Fruit fly (Drosophila melanogaster) whole organism, embryonic: Measurements from ENCODE around the gene Glos.

Source experiments
- ATbp ChIP-seq: fragments of 200-800 bp; sonication (Bioruptor generic); optimal IDR thresholded peaks from 2 replicates; lab custom pipeline; 2017; ENCODE audit warnings: missing biosample characterization, mild to moderate bottlenecking, missing genetic modification characterization, missing genetic modification reagents
- Asciz ChIP-seq: fragments of 200-800 bp; sonication (Bioruptor generic); optimal IDR thresholded peaks from 2 replicates; lab custom pipeline; 2017; ENCODE audit warnings: missing biosample characterization, mild to moderate bottlenecking, missing genetic modification characterization, missing genetic modification reagents
- Atf-2 ChIP-seq: fragments of 200-800 bp; sonication (Bioruptor generic); optimal IDR thresholded peaks from 2 replicates; lab custom pipeline; 2016; ENCODE audit warnings: missing biosample characterization, missing genetic modification characterization
- Blimp-1 ChIP-seq: fragments of 200-800 bp; sonication (Bioruptor generic); optimal IDR thresholded peaks from 3 replicates; lab custom pipeline; 2018; ENCODE audit warnings: missing biosample characterization, missing genetic modification characterization, mild to moderate bottlenecking, moderate library complexity, missing genetic modification reagents
- CG10959 ChIP-seq: fragments of 200-800 bp; sonication (Bioruptor generic); IDR thresholded peaks from 2 replicates; pipeline ENCODE4 v1.3.6; 2022; ENCODE audit warnings: missing biosample characterization, missing genetic modification characterization
- CG12744 ChIP-seq: fragments of 200-800 bp; sonication (Bioruptor generic); optimal IDR thresholded peaks from 2 replicates; lab custom pipeline; 2016; ENCODE audit warnings: missing biosample characterization, missing genetic modification characterization
- CG17829 ChIP-seq: fragments of 200-800 bp; optimal IDR thresholded peaks from 2 replicates; lab custom pipeline; 2019; ENCODE audit warnings: missing biosample characterization, mild to moderate bottlenecking, missing genetic modification characterization, moderate library complexity
- CG18262 ChIP-seq: fragments of 200-800 bp; optimal IDR thresholded peaks from 3 replicates; lab custom pipeline; 2019; ENCODE audit warnings: missing biosample characterization, mild to moderate bottlenecking, missing genetic modification characterization, moderate library complexity
- CG2712 ChIP-seq: fragments of 200-800 bp; optimal IDR thresholded peaks from 3 replicates; lab custom pipeline; 2019; ENCODE audit warnings: missing biosample characterization, mild to moderate bottlenecking, missing genetic modification characterization, moderate library complexity
- CG30431 ChIP-seq: fragments of 200-800 bp; sonication (Bioruptor generic); optimal IDR thresholded peaks from 2 replicates; lab custom pipeline; 2017; ENCODE audit warnings: missing biosample characterization, missing genetic modification characterization
- CG3838 ChIP-seq: fragments of 200-800 bp; sonication (Bioruptor generic); optimal IDR thresholded peaks from 3 replicates; lab custom pipeline; 2016; ENCODE audit warnings: missing biosample characterization, missing genetic modification characterization
- CG4617 ChIP-seq: fragments of 200-800 bp; sonication (Bioruptor generic); optimal IDR thresholded peaks from 3 replicates; lab custom pipeline; 2016; ENCODE audit warnings: missing biosample characterization, missing genetic modification characterization, borderline replicate concordance
- CG6683 ChIP-seq: fragments of 200-800 bp; sonication (Bioruptor generic); optimal IDR thresholded peaks from 2 replicates; lab custom pipeline; 2017; ENCODE audit warnings: missing biosample characterization, mild to moderate bottlenecking, missing genetic modification characterization, missing genetic modification reagents
- CG6689 ChIP-seq: fragments of 200-800 bp; sonication (Bioruptor generic); IDR thresholded peaks from 2 replicates; pipeline ENCODE4 v1.3.6; 2022; ENCODE audit warnings: missing biosample characterization, missing genetic modification characterization
- CG7839 ChIP-seq: fragments of 200-800 bp; sonication (Bioruptor generic); optimal IDR thresholded peaks from 3 replicates; lab custom pipeline; 2018; ENCODE audit warnings: missing biosample characterization, mild to moderate bottlenecking, missing genetic modification characterization, moderate library complexity
- CG7963 ChIP-seq: fragments of 200-800 bp; sonication (Bioruptor generic); IDR thresholded peaks from 3 replicates; pipeline ENCODE4 v1.3.6; 2022; ENCODE audit warnings: missing biosample characterization, missing genetic modification characterization; ENCODE audit not compliant: partially characterized antibody
- CG8359 ChIP-seq: fragments of 200-800 bp; sonication (Bioruptor generic); optimal IDR thresholded peaks from 2 replicates; lab custom pipeline; 2017; ENCODE audit warnings: missing biosample characterization, mild to moderate bottlenecking, missing genetic modification characterization, borderline replicate concordance
- CG8924 ChIP-seq: fragments of 200-800 bp; optimal IDR thresholded peaks from 3 replicates; lab custom pipeline; 2019; ENCODE audit warnings: missing biosample characterization, mild to moderate bottlenecking, missing genetic modification characterization, moderate library complexity
- CoRest ChIP-seq: fragments of 200-800 bp; sonication (Bioruptor generic); optimal IDR thresholded peaks from 3 replicates; lab custom pipeline; 2018; ENCODE audit warnings: missing biosample characterization, mild to moderate bottlenecking, missing genetic modification characterization, moderate library complexity
- Drgx ChIP-seq: fragments of 200-800 bp; sonication (Bioruptor generic); IDR thresholded peaks from 2 replicates; pipeline ENCODE4 v1.3.6; 2022; ENCODE audit warnings: missing biosample characterization, missing genetic modification characterization
- Ets65A ChIP-seq: fragments of 200-800 bp; sonication (Bioruptor generic); peaks from one replicate; lab custom pipeline; 2016; ENCODE audit warnings: missing biosample characterization, missing genetic modification characterization
- MESR4 ChIP-seq: fragments of 200-800 bp; sonication (Bioruptor generic); optimal IDR thresholded peaks from 2 replicates; lab custom pipeline; 2018; ENCODE audit warnings: missing biosample characterization, mild to moderate bottlenecking, missing genetic modification characterization, moderate library complexity
- Mad ChIP-seq: fragments of 200-800 bp; sonication (Bioruptor generic); optimal IDR thresholded peaks from 2 replicates; lab custom pipeline; 2016; ENCODE audit warnings: missing biosample characterization, missing genetic modification characterization
- Meics ChIP-seq: fragments of 200-800 bp; sonication (Bioruptor generic); optimal IDR thresholded peaks from 2 replicates; lab custom pipeline; 2017; ENCODE audit warnings: missing biosample characterization, mild to moderate bottlenecking, missing genetic modification characterization
- NfI ChIP-seq: fragments of 200-800 bp; sonication (Bioruptor generic); optimal IDR thresholded peaks from 3 replicates; lab custom pipeline; 2018; ENCODE audit warnings: missing biosample characterization, mild to moderate bottlenecking, missing genetic modification characterization, moderate library complexity
- Oli ChIP-seq: fragments of 200-800 bp; sonication (Bioruptor generic); optimal IDR thresholded peaks from 2 replicates; lab custom pipeline; 2018; ENCODE audit warnings: missing biosample characterization, mild to moderate bottlenecking, missing genetic modification characterization, moderate library complexity
- Opbp ChIP-seq: fragments of 200-800 bp; sonication (Bioruptor generic); IDR thresholded peaks from 3 replicates; pipeline ENCODE4 v1.3.6; 2022; ENCODE audit warnings: missing biosample characterization, missing genetic modification characterization; ENCODE audit not compliant: partially characterized antibody
- Ptx1 ChIP-seq: fragments of 200-800 bp; sonication (Bioruptor generic); IDR thresholded peaks from 2 replicates; pipeline ENCODE4 v1.3.6; 2022; ENCODE audit warnings: missing biosample characterization, missing genetic modification characterization
- Sin3A ChIP-seq: fragments of >200 bp; optimal IDR thresholded peaks from 2 replicates; lab custom pipeline; 2018
- Ssrp ChIP-seq: fragments of 200-800 bp; sonication (Bioruptor generic); optimal IDR thresholded peaks from 2 replicates; lab custom pipeline; 2018; ENCODE audit warnings: missing biosample characterization, mild to moderate bottlenecking, missing genetic modification characterization, moderate library complexity
- ara ChIP-seq: fragments of 200-800 bp; sonication (Bioruptor generic); IDR thresholded peaks from 2 replicates; pipeline ENCODE4 v1.3.6; 2022; ENCODE audit warnings: missing biosample characterization, missing genetic modification characterization
- bbx ChIP-seq: fragments of 200-800 bp; sonication (Bioruptor generic); IDR thresholded peaks from 2 replicates; pipeline ENCODE4 v1.3.6; 2022; ENCODE audit warnings: missing biosample characterization, missing genetic modification characterization; ENCODE audit not compliant: partially characterized antibody
- bsh ChIP-seq, 2 experiments: fragments of 200-800 bp; sonication (Bioruptor generic); optimal IDR thresholded peaks; 2 replicates each; lab custom pipeline; 2017 to 2018; ENCODE audit warnings: mild to moderate bottlenecking in 2 of 2, missing biosample characterization in 2 of 2, missing genetic modification characterization in 2 of 2, moderate library complexity in 1 of 2
- chn ChIP-seq: fragments of 200-800 bp; sonication (Bioruptor generic); optimal IDR thresholded peaks from 2 replicates; lab custom pipeline; 2016; ENCODE audit warnings: missing biosample characterization, missing genetic modification characterization
- ems ChIP-seq: fragments of 200-800 bp; sonication (Bioruptor generic); optimal IDR thresholded peaks from 3 replicates; lab custom pipeline; 2016; ENCODE audit warnings: missing biosample characterization, missing genetic modification characterization
- fd96Cb ChIP-seq: fragments of 200-800 bp; sonication (Bioruptor generic); optimal IDR thresholded peaks from 2 replicates; lab custom pipeline; 2018; ENCODE audit warnings: missing biosample characterization, mild to moderate bottlenecking, missing genetic modification characterization, moderate library complexity
- gem ChIP-seq: fragments of 200-800 bp; sonication (Bioruptor generic); optimal IDR thresholded peaks from 2 replicates; lab custom pipeline; 2019; ENCODE audit warnings: missing biosample characterization, mild to moderate bottlenecking, missing genetic modification characterization, moderate library complexity
- grau ChIP-seq: fragments of 200-800 bp; optimal IDR thresholded peaks from 3 replicates; lab custom pipeline; 2019; ENCODE audit warnings: missing biosample characterization, mild to moderate bottlenecking, missing genetic modification characterization, moderate library complexity
- gro ChIP-seq: fragments of 200-800 bp; sonication (Bioruptor generic); optimal IDR thresholded peaks from 2 replicates; lab custom pipeline; 2016; ENCODE audit warnings: missing biosample characterization, missing genetic modification characterization
- gsb ChIP-seq: fragments of 200-800 bp; sonication (Bioruptor generic); IDR thresholded peaks from 2 replicates; pipeline ENCODE4 v1.3.6; 2022; ENCODE audit warnings: missing biosample characterization, missing genetic modification characterization
- hkb ChIP-seq, 2 experiments: fragments of 200-800 bp in 1 of 2; fragments of >200 bp in 1 of 2; sonication (Bioruptor generic) in 1 of 2; IDR thresholded peaks in 1 of 2; optimal IDR thresholded peaks in 1 of 2; 2 replicates each; pipeline versions ENCODE4 v1.3.6 to Lab custom; 2017 to 2022; ENCODE audit warnings: missing biosample characterization in 1 of 2, missing genetic modification characterization in 1 of 2
- nmo ChIP-seq: fragments of 200-800 bp; sonication (Bioruptor generic); optimal IDR thresholded peaks from 2 replicates; lab custom pipeline; 2018; ENCODE audit warnings: missing biosample characterization, mild to moderate bottlenecking, missing genetic modification characterization, moderate library complexity
- prd ChIP-seq, 3 experiments: fragments of >200 bp in 2 of 3; fragments of 200-800 bp in 1 of 3; sonication (Bioruptor generic) in 1 of 3; optimal IDR thresholded peaks in 2 of 3; IDR thresholded peaks in 1 of 3; 2 replicates in 2 of 3; 3 replicates in 1 of 3; pipeline versions ENCODE4 v1.3.6 to Lab custom; 2017 to 2022; ENCODE audit warnings: missing biosample characterization in 1 of 3, missing genetic modification characterization in 1 of 3
- ranshi ChIP-seq: fragments of 200-800 bp; sonication (Bioruptor generic); IDR thresholded peaks from 2 replicates; pipeline ENCODE4 v1.3.6; 2022; ENCODE audit warnings: missing biosample characterization, missing genetic modification characterization
- sens ChIP-seq: fragments of 200-800 bp; sonication (Bioruptor generic); peaks from one replicate; lab custom pipeline; 2016; ENCODE audit warnings: missing biosample characterization, missing genetic modification characterization
- sisA ChIP-seq: fragments of 200-800 bp; sonication (Bioruptor generic); IDR thresholded peaks from 2 replicates; pipeline ENCODE4 v1.3.6; 2022; ENCODE audit warnings: missing biosample characterization, missing genetic modification characterization
- stc ChIP-seq: fragments of 200-800 bp; sonication (Bioruptor generic); IDR thresholded peaks from 2 replicates; pipeline ENCODE4 v1.3.6; 2022; ENCODE audit warnings: missing biosample characterization, missing genetic modification characterization
- tin ChIP-seq: fragments of 200-800 bp; sonication (Bioruptor generic); optimal IDR thresholded peaks from 3 replicates; lab custom pipeline; 2016; ENCODE audit warnings: missing biosample characterization, missing genetic modification characterization
- vfl ChIP-seq: fragments of 200-800 bp; sonication (Bioruptor generic); optimal IDR thresholded peaks from 2 replicates; lab custom pipeline; 2016; ENCODE audit warnings: missing biosample characterization, missing genetic modification characterization

The Glos gene

DNA sequence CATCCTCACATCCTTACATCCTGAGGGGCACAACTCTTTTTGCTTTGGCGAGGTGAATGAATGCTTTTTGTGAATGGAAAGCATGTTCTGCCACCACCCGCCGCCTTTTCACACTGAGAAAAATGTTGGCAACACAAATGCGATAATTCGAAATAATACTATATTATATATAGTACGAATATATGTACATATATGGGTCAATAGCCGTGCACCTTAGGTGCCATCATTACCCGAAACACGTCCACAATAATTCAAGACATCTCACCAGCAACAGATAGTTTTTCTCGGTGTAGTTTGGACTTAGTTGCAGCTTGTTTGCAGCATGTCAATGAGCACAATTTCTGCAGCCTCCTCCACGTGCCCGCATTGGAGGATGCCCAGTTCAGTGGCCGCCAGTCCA, 4.6 kb upstream of the Glos start (continued):
- no peak for TF ChIP-seq vfl
- TF ChIP-seq CG7839 (tag; lab: Kevin White, UChicago): peak; percentile 45
- TF ChIP-seq CG8924 (tag; lab: Kevin White, UChicago): peak; percentile 13
- no peak for TF ChIP-seq Mad (GFP tag; lab: Kevin White, UChicago)
- no peak for TF ChIP-seq bbx (GFP tag; lab: Robert Waterston, UW)
- TF ChIP-seq CG6683 (GFP tag; lab: Kevin White, UChicago): no peak
- TF ChIP-seq ATbp: peak; percentile 13
- no peak for TF ChIP-seq Meics (GFP tag; lab: Kevin White, UChicago)
- TF ChIP-seq ara (GFP tag; lab: Robert Waterston, UW): no peak
- TF ChIP-seq gro (GFP tag; lab: Kevin White, UChicago): no peak
- no peak for TF ChIP-seq tin (GFP tag; lab: Kevin White, UChicago)
- TF ChIP-seq prd (optimal IDR thresholded peaks at IDR 0.05; lab: Kevin White, UChicago): no peak
- TF ChIP-seq prd (GFP tag; IDR thresholded peaks at IDR 0.05; lab: Robert Waterston, UW): peak; percentile 65; the same call in 2 of the 3 replicates
- TF ChIP-seq CG10959: peak; percentile 14; the same call in 1 of the 2 replicates
- TF ChIP-seq CG12744 (GFP tag; lab: Kevin White, UChicago): no peak
- TF ChIP-seq CoRest (tag; lab: Kevin White, UChicago): peak; percentile 17
- peak; percentile 86 for TF ChIP-seq Ets65A (GFP tag; lab: Kevin White, UChicago)
- TF ChIP-seq CG7963 (GFP tag; lab: Robert Waterston, UW): no peak
- TF ChIP-seq CG6689: peak; percentile 42; the same call in 1 of the 2 replicates
- no peak for TF ChIP-seq Sin3A
- TF ChIP-seq Ptx1 (GFP tag; lab: Robert Waterston, UW): peak; percentile 42
- no peak for TF ChIP-seq CG3838
- peak; percentile 31 for TF ChIP-seq fd96Cb (tag; lab: Kevin White, UChicago)
- TF ChIP-seq grau (tag; lab: Kevin White, UChicago): peak; percentile 37
- TF ChIP-seq Opbp (GFP tag; lab: Robert Waterston, UW): no peak
- no peak for TF ChIP-seq Asciz (GFP tag; lab: Kevin White, UChicago)
- no peak for TF ChIP-seq ems (GFP tag; lab: Kevin White, UChicago)
- peak; percentile 35 for TF ChIP-seq Blimp-1 (GFP tag; lab: Kevin White, UChicago)
- TF ChIP-seq CG2712 (tag; lab: Kevin White, UChicago): peak; percentile 32
- peak; percentile 36 to 51 for TF ChIP-seq bsh (GFP tag; optimal IDR thresholded peaks at IDR 0.05; lab: Kevin White, UChicago)
- TF ChIP-seq CG4617 (GFP tag; lab: Kevin White, UChicago): no peak
- TF ChIP-seq Ssrp (tag; lab: Kevin White, UChicago): peak; percentile 31
- TF ChIP-seq sens (GFP tag; lab: Kevin White, UChicago): peak; percentile 14
- TF ChIP-seq CG8359 (GFP tag; lab: Kevin White, UChicago): peak; percentile 26
- TF ChIP-seq Drgx (GFP tag; lab: Robert Waterston, UW): peak; percentile 74
- TF ChIP-seq nmo: peak; percentile 28
- TF ChIP-seq stc (GFP tag; lab: Robert Waterston, UW): 0 out of 2 replicates have a peak, but pooled peaks have one; percentile 7
- 0 out of 2 replicates have a peak, but pooled peaks have one; percentile 33 for TF ChIP-seq ranshi (GFP tag; lab: Robert Waterston, UW)
- peak; percentile 19 for TF ChIP-seq CG17829
- no peak for TF ChIP-seq chn (GFP tag; lab: Kevin White, UChicago)
- TF ChIP-seq hkb (optimal IDR thresholded peaks at IDR 0.05; lab: Kevin White, UChicago): no peak
- peak; percentile 52; the same call in 1 of the 2 replicates for TF ChIP-seq hkb (GFP tag; IDR thresholded peaks at IDR 0.05; lab: Robert Waterston, UW)
- TF ChIP-seq Atf-2 (GFP tag; lab: Kevin White, UChicago): no peak
- TF ChIP-seq NfI (GFP tag; lab: Kevin White, UChicago): peak; percentile 21
- TF ChIP-seq MESR4 (GFP tag; lab: Kevin White, UChicago): no peak
- peak; percentile 2 for TF ChIP-seq CG18262 (tag; lab: Kevin White, UChicago)
- TF ChIP-seq gsb (GFP tag; lab: Robert Waterston, UW): no peak
- TF ChIP-seq CG30431: peak; percentile 18
- TF ChIP-seq sisA (GFP tag; lab: Robert Waterston, UW): peak; percentile 49
- peak; percentile 39 for TF ChIP-seq Oli (tag; lab: Kevin White, UChicago)
- peak; percentile 55 for TF ChIP-seq gem (tag; lab: Kevin White, UChicago)
